Worm (Caenorhabditis elegans) whole organism, L1 larva: ENCODE results near the gene T11G6.4.

Experiments used
- Y116A8C.19 ChIP-seq: sonication (generic microtip); optimal IDR thresholded peaks from 2 replicates; lab custom pipeline; 2016; ENCODE audit warnings: missing compliant biosample characterization, missing genetic modification characterization, borderline replicate concordance
- dpl-1 ChIP-seq, 3 experiments: fragments of 150-350 bp in 2 of 3; sonication (generic microtip) in 1 of 3; optimal IDR thresholded peaks; 2 replicates each; lab custom pipeline; 2014 to 2017; ENCODE audit warnings: missing biosample characterization in 3 of 3, missing genetic modification characterization in 3 of 3, missing genetic modification reagents in 3 of 3
- elt-2 ChIP-seq: sonication (generic microtip); optimal IDR thresholded peaks from 2 replicates; lab custom pipeline; 2016; ENCODE audit warnings: missing genetic modification characterization, mild to moderate bottlenecking, inconsistent platforms, missing compliant biosample characterization, missing genetic modification reagents
- elt-3 ChIP-seq, 6 experiments: fragments of 150-350 bp in 1 of 6; sonication (generic microtip); optimal IDR thresholded peaks; 2 replicates each; lab custom pipeline; 2017 to 2018; ENCODE audit warnings: missing biosample characterization in 6 of 6, missing genetic modification characterization in 6 of 6, inconsistent platforms in 1 of 6
- fkh-10 ChIP-seq: sonication (generic microtip); optimal IDR thresholded peaks from 2 replicates; lab custom pipeline; 2017; ENCODE audit warnings: missing biosample characterization, missing genetic modification reagents, missing genetic modification characterization
- fkh-8 ChIP-seq: sonication (generic microtip); optimal IDR thresholded peaks from 2 replicates; lab custom pipeline; 2016; ENCODE audit warnings: mild to moderate bottlenecking, missing genetic modification characterization, missing compliant biosample characterization
- hlh-4 ChIP-seq: sonication (generic microtip); optimal IDR thresholded peaks from 2 replicates; lab custom pipeline; 2016; ENCODE audit warnings: mild to moderate bottlenecking, missing genetic modification characterization, missing compliant biosample characterization
- nhr-12 ChIP-seq: sonication (generic microtip); optimal IDR thresholded peaks from 2 replicates; lab custom pipeline; 2017; ENCODE audit warnings: missing biosample characterization, missing genetic modification characterization
- nhr-237 ChIP-seq: fragments of 150-350 bp; optimal IDR thresholded peaks from 2 replicates; lab custom pipeline; 2014; ENCODE audit warnings: missing biosample characterization, missing genetic modification characterization
- nhr-28 ChIP-seq: fragments of 150-350 bp; optimal IDR thresholded peaks from 2 replicates; lab custom pipeline; 2014; ENCODE audit warnings: missing biosample characterization, missing genetic modification characterization
- snpc-4 ChIP-seq: fragments of 150-350 bp; optimal IDR thresholded peaks from 2 replicates; lab custom pipeline; 2014; ENCODE audit warnings: missing biosample characterization, missing genetic modification characterization
- sptf-1 ChIP-seq: fragments of 150-350 bp; optimal IDR thresholded peaks from 2 replicates; lab custom pipeline; 2014; ENCODE audit warnings: missing biosample characterization, missing genetic modification characterization

DNA sequence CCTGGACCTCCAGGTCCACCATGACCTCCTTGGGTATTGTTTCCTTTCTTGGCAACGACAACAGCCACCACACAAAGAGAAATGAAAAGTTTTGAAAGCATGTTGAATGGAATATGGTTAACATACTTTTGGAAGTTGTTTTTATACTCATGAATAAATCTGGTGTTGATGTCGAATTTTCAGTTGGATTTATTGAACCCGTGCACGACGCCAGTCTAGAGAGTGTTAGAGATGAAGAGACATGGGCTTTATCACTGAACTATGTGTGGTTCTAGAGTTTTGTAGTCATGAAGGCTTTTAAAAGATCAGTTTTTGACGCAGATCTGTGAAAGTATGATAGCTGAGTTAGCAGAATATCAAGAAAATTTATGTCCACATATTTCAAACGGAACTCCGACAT lies 42.5 kb upstream of the T11G6.4 start, which contains the start of gene srlf-14:
- no peak for TF ChIP-seq nhr-12
- no peak for TF ChIP-seq dpl-1 (GFP tag; optimal IDR thresholded peaks at IDR 0.05; lab: Kevin White, UChicago)
- no peak for TF ChIP-seq snpc-4 (tag; lab: Kevin White, UChicago)
- no peak for TF ChIP-seq elt-2
- no peak for TF ChIP-seq nhr-237
- TF ChIP-seq sptf-1, result no peak
- no peak for TF ChIP-seq Y116A8C.19 (tag; lab: Kevin White, UChicago)
- no peak for TF ChIP-seq nhr-28 (tag; lab: Kevin White, UChicago)
- TF ChIP-seq fkh-8 (tag; lab: Kevin White, UChicago), result no peak
- no peak for TF ChIP-seq elt-3 (tag; optimal IDR thresholded peaks at IDR 0.05; lab: Kevin White, UChicago)
- no peak for TF ChIP-seq hlh-4 (tag; lab: Kevin White, UChicago)
- TF ChIP-seq fkh-10 (GFP tag; lab: Kevin White, UChicago), result no peak
